Comparison of ENCODE assay signal across 1 fruit fly cellular context in the genomic region with DNA sequence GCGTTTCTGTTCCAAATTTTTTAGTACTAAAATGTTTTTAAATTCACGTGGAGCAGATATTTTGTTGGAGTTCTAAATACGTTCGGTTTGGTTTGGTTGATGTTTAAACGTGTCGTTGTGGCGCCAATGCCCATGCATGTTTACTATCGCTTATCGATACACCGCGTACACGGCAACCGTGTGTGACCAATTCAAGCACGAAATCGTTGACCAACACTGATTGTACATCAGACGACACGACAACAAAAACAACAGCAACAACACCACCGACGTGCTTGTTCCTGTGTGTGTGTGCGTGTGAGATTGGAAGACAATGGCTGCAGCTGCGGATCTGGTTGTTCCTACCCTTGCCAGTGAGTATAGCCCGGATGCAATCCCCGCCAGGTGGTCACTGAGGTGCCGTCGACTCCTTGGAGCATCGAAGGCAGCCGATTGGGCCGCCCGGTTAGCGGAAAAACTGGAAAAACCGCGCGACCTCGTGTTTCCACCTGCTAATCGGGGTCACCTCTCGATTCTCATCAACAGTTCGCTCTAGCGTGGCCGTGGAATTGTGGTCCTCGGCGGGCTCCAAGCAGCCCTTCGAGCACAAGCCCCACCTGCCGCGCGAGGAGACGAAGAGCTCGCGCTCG.
A peak's percentile ranks its signal among the peaks of the same experiment; 100 is the strongest.
TF ChIP-seq lines count a peak whose summit lies in the region.

A gene (plus strand): TSS at position 16 of the 629 bp plus-strand sequence.

TF ChIP-seq in whole organism, embryonic, 481 proteins besides CTCF, POLR2A, EP300 and RAD21 (continued from another document and continues in another):
- TF ChIP-seq CG34376 (GFP tag; optimal IDR thresholded peaks at IDR 0.05; lab: Kevin White, UChicago) (peak; percentile 51), CG17186 (GFP tag; optimal IDR thresholded peaks at IDR 0.05; lab: Kevin White, UChicago) (peak; percentile 87), ssp (GFP tag; IDR thresholded peaks at IDR 0.05; lab: Robert Waterston, UW) (no peak), CG16863 (GFP tag; optimal IDR thresholded peaks at IDR 0.05; lab: Kevin White, UChicago) (peak; percentile 34), CG17361 (GFP tag; IDR thresholded peaks at IDR 0.05; lab: Robert Waterston, UW) (peak; percentile 9; the same call in 1 of the 3 replicates), luna (GFP tag; optimal IDR thresholded peaks at IDR 0.05; lab: Kevin White, UChicago) (peak; percentile 36), CG1024 (GFP tag; IDR thresholded peaks at IDR 0.05; lab: Robert Waterston, UW) (0 out of 2 replicates have a peak, but pooled peaks have one; percentile 29), klu (GFP tag; IDR thresholded peaks at IDR 0.05; lab: Robert Waterston, UW) (no peak), CG15601 (tag; optimal IDR thresholded peaks at IDR 0.05; lab: Kevin White, UChicago) (peak; percentile 55), shn (GFP tag; optimal IDR thresholded peaks at IDR 0.05; lab: Kevin White, UChicago) (peak; percentile 53), zen (tag; optimal IDR thresholded peaks at IDR 0.05; lab: Kevin White, UChicago) (peak; percentile 42), Stat92E (GFP tag; optimal IDR thresholded peaks at IDR 0.05; lab: Kevin White, UChicago) (no peak), CG9727 (GFP tag; optimal IDR thresholded peaks at IDR 0.05; lab: Kevin White, UChicago) (peak; percentile 7), emc (GFP tag; optimal IDR thresholded peaks at IDR 0.05; lab: Kevin White, UChicago) (no peak), CG31441 (GFP tag; IDR thresholded peaks at IDR 0.05; lab: Robert Waterston, UW) (peak; percentile 24; the same call in 1 of the 2 replicates), dpn (GFP tag; optimal IDR thresholded peaks at IDR 0.05; lab: Kevin White, UChicago) (peak; percentile 73 to 78), Kr (GFP tag; optimal IDR thresholded peaks at IDR 0.05; lab: Kevin White, UChicago) (no peak), seq (GFP tag; IDR thresholded peaks at IDR 0.05; lab: Robert Waterston, UW) (no peak; the same call in 1 of the 2 replicates), prd (optimal IDR thresholded peaks at IDR 0.05; lab: Kevin White, UChicago) (no peak), prd (GFP tag; IDR thresholded peaks at IDR 0.05; lab: Robert Waterston, UW) (peak; percentile 72; the same call in 2 of the 3 replicates), p53 (GFP tag; optimal IDR thresholded peaks at IDR 0.05; lab: Kevin White, UChicago) (peak; percentile 92), gsb (GFP tag; IDR thresholded peaks at IDR 0.05; lab: Robert Waterston, UW) (peak; percentile 39; the same call in 1 of the 2 replicates), HmgZ (tag; optimal IDR thresholded peaks at IDR 0.05; lab: Kevin White, UChicago) (peak; percentile 94), cg (GFP tag; optimal IDR thresholded peaks at IDR 0.05; lab: Kevin White, UChicago) (peak; percentile 94), CG2129 (GFP tag; IDR thresholded peaks at IDR 0.05; lab: Robert Waterston, UW; ENCODE audit: partially characterized antibody) (0 out of 2 replicates have a peak, but pooled peaks have one; percentile 12), gfzf (GFP tag; optimal IDR thresholded peaks at IDR 0.05; lab: Kevin White, UChicago) (peak; percentile 51), ems (GFP tag; optimal IDR thresholded peaks at IDR 0.05; lab: Kevin White, UChicago) (peak; percentile 62), CG12942 (GFP tag; optimal IDR thresholded peaks at IDR 0.05; lab: Kevin White, UChicago) (peak; percentile 31), NK7.1 (GFP tag; optimal IDR thresholded peaks at IDR 0.05; lab: Kevin White, UChicago) (peak; percentile 4), MESR4 (GFP tag; optimal IDR thresholded peaks at IDR 0.05; lab: Kevin White, UChicago) (peak; percentile 99), CrebB (tag; optimal IDR thresholded peaks at IDR 0.05; lab: Kevin White, UChicago) (peak; percentile 83), CG4820 (GFP tag; optimal IDR thresholded peaks at IDR 0.05; lab: Kevin White, UChicago) (peak; percentile 20), ase (GFP tag; IDR thresholded peaks at IDR 0.05; lab: Robert Waterston, UW) (no peak), tll (GFP tag; optimal IDR thresholded peaks at IDR 0.05; lab: Kevin White, UChicago) (no peak), sens-2 (GFP tag; IDR thresholded peaks at IDR 0.05; lab: Robert Waterston, UW) (no peak), Vsx1 (GFP tag; optimal IDR thresholded peaks at IDR 0.05; lab: Kevin White, UChicago) (no peak), oc (tag; optimal IDR thresholded peaks at IDR 0.05; lab: Kevin White, UChicago) (no peak), CG33213 (GFP tag; optimal IDR thresholded peaks at IDR 0.05; lab: Kevin White, UChicago) (peak; percentile 85), Abd-B (GFP tag; optimal IDR thresholded peaks at IDR 0.05; lab: Kevin White, UChicago) (no peak), dmrt11E (tag; optimal IDR thresholded peaks at IDR 0.05; lab: Kevin White, UChicago) (peak; percentile 49), CG7963 (GFP tag; IDR thresholded peaks at IDR 0.05; lab: Robert Waterston, UW; ENCODE audit: partially characterized antibody) (peak; percentile 74), esg (GFP tag; conservative IDR thresholded peaks at IDR 0.05; lab: Robert Waterston, UW) (no peak), vvl (GFP tag; IDR thresholded peaks at IDR 0.05; lab: Robert Waterston, UW) (peak; percentile 80), Optix (GFP tag; IDR thresholded peaks at IDR 0.05; lab: Robert Waterston, UW) (peak; percentile 40; the same call in 1 of the 3 replicates), Ptx1 (GFP tag; IDR thresholded peaks at IDR 0.05; lab: Robert Waterston, UW) (peak; percentile 45; the same call in 1 of the 2 replicates), salm (tag; optimal IDR thresholded peaks at IDR 0.05; lab: Kevin White, UChicago) (peak; percentile 1), chif (GFP tag; optimal IDR thresholded peaks at IDR 0.05; lab: Kevin White, UChicago) (peak; percentile 42 to 64), CG4854 (GFP tag; optimal IDR thresholded peaks at IDR 0.05; lab: Kevin White, UChicago) (peak; percentile 36), dati (GFP tag; IDR thresholded peaks at IDR 0.05; lab: Robert Waterston, UW) (no peak), CG30403 (GFP tag; optimal IDR thresholded peaks at IDR 0.05; lab: Kevin White, UChicago) (peak; percentile 56), dmrt99B (tag; optimal IDR thresholded peaks at IDR 0.05; lab: Kevin White, UChicago) (no peak), Hr78 (GFP tag; optimal IDR thresholded peaks at IDR 0.05; lab: Kevin White, UChicago) (peak in 1 of 2 experiments; percentile 76), Meics (GFP tag; optimal IDR thresholded peaks at IDR 0.05; lab: Kevin White, UChicago) (peak; percentile 36), gcm2 (GFP tag; optimal IDR thresholded peaks at IDR 0.05; lab: Kevin White, UChicago) (peak; percentile 51), CG10979 (tag; optimal IDR thresholded peaks at IDR 0.05; lab: Kevin White, UChicago) (peak; percentile 44), CG1647 (GFP tag; optimal IDR thresholded peaks at IDR 0.05; lab: Kevin White, UChicago) (peak; percentile 38), CoRest (tag; optimal IDR thresholded peaks at IDR 0.05; lab: Kevin White, UChicago) (peak; percentile 38), tna (GFP tag; IDR thresholded peaks at IDR 0.05; lab: Robert Waterston, UW; ENCODE audit: partially characterized antibody) (peak; percentile 70), trh (GFP tag; optimal IDR thresholded peaks at IDR 0.05; lab: Kevin White, UChicago) (no peak), CG10431 (GFP tag; optimal IDR thresholded peaks at IDR 0.05; lab: Kevin White, UChicago) (no peak), CG4360 (GFP tag; IDR thresholded peaks at IDR 0.05; lab: Robert Waterston, UW) (peak; percentile 97), CG17359 (tag; optimal IDR thresholded peaks at IDR 0.05; lab: Kevin White, UChicago) (peak; percentile 44), Neu2 (GFP tag; optimal IDR thresholded peaks at IDR 0.05; lab: Kevin White, UChicago; ENCODE audit: borderline replicate concordance) (no peak), Hr3 (GFP tag; optimal IDR thresholded peaks at IDR 0.05; lab: Kevin White, UChicago) (peak; percentile 50), sc (optimal IDR thresholded peaks at IDR 0.05; lab: Kevin White, UChicago) (no peak), sc (GFP tag; optimal IDR thresholded peaks at IDR 0.05; lab: Kevin White, UChicago) (no peak), sqz (GFP tag; optimal IDR thresholded peaks at IDR 0.05; lab: Kevin White, UChicago) (no peak), CG6689 (GFP tag; IDR thresholded peaks at IDR 0.05; lab: Robert Waterston, UW) (0 out of 2 replicates have a peak, but pooled peaks have one; percentile 37), Opbp (GFP tag; IDR thresholded peaks at IDR 0.05; lab: Robert Waterston, UW; ENCODE audit: partially characterized antibody) (peak; percentile 88), CG3065 (GFP tag; optimal IDR thresholded peaks at IDR 0.05; lab: Kevin White, UChicago) (peak; percentile 2), jumu (GFP tag; optimal IDR thresholded peaks at IDR 0.05; lab: Kevin White, UChicago) (peak; percentile 66), CG3407 (GFP tag; optimal IDR thresholded peaks at IDR 0.05; lab: Kevin White, UChicago) (no peak), sna (GFP tag; IDR thresholded peaks at IDR 0.05; lab: Robert Waterston, UW; ENCODE audit: partially characterized antibody) (peak; percentile 62), chinmo (GFP tag; IDR thresholded peaks at IDR 0.05; lab: Robert Waterston, UW; ENCODE audit: partially characterized antibody) (peak; percentile 84; the same call in 3 of the 4 replicates), fd3F (GFP tag; optimal IDR thresholded peaks at IDR 0.05; lab: Kevin White, UChicago) (peak; percentile 0), Bgb (GFP tag; IDR thresholded peaks at IDR 0.05; lab: Robert Waterston, UW; ENCODE audit: partially characterized antibody) (peak; percentile 92), E2f1 (GFP tag; IDR thresholded peaks at IDR 0.05; lab: Robert Waterston, UW) (peak; percentile 33; the same call in 1 of the 2 replicates), NC2α (GFP tag; optimal IDR thresholded peaks at IDR 0.05; lab: Kevin White, UChicago) (no peak), Xrp1 (GFP tag; IDR thresholded peaks at IDR 0.05; lab: Robert Waterston, UW) (peak; percentile 71), D19B (GFP tag; optimal IDR thresholded peaks at IDR 0.05; lab: Kevin White, UChicago) (no peak), wdn (GFP tag; IDR thresholded peaks at IDR 0.05; lab: Robert Waterston, UW) (no peak), crp (GFP tag; optimal IDR thresholded peaks at IDR 0.05; lab: Kevin White, UChicago) (peak in 1 of 2 experiments; percentile 66), unpg (GFP tag; optimal IDR thresholded peaks at IDR 0.05; lab: Kevin White, UChicago) (peak; percentile 45), CG13123 (GFP tag; optimal IDR thresholded peaks at IDR 0.05; lab: Kevin White, UChicago) (no peak), CG4404 (GFP tag; IDR thresholded peaks at IDR 0.05; lab: Robert Waterston, UW) (no peak), CG9609 (GFP tag; optimal IDR thresholded peaks at IDR 0.05; lab: Kevin White, UChicago) (peak; percentile 63), bab2 (GFP tag; optimal IDR thresholded peaks at IDR 0.05; lab: Kevin White, UChicago) (peak; percentile 57), CG1602 (GFP tag; optimal IDR thresholded peaks at IDR 0.05; lab: Kevin White, UChicago) (peak; percentile 30), CG2116 (GFP tag; optimal IDR thresholded peaks at IDR 0.05; lab: Kevin White, UChicago) (peak; percentile 100), hth (optimal IDR thresholded peaks at IDR 0.05; lab: Kevin White, UChicago) (no peak), phol (tag; optimal IDR thresholded peaks at IDR 0.05; lab: Kevin White, UChicago) (peak; percentile 78), lab (GFP tag; optimal IDR thresholded peaks at IDR 0.05; lab: Kevin White, UChicago) (no peak), fu2 (GFP tag; optimal IDR thresholded peaks at IDR 0.05; lab: Kevin White, UChicago) (peak; percentile 79), nmo (GFP tag; optimal IDR thresholded peaks at IDR 0.05; lab: Kevin White, UChicago) (peak; percentile 69), CG10267 (tag; optimal IDR thresholded peaks at IDR 0.05; lab: Kevin White, UChicago) (peak; percentile 100), sd (tag; optimal IDR thresholded peaks at IDR 0.05; lab: Kevin White, UChicago) (no peak), Dek (tag; optimal IDR thresholded peaks at IDR 0.05; lab: Kevin White, UChicago) (no peak), CG3838 (GFP tag; optimal IDR thresholded peaks at IDR 0.05; lab: Kevin White, UChicago) (no peak), CG15269 (tag; optimal IDR thresholded peaks at IDR 0.05; lab: Kevin White, UChicago) (peak; percentile 10), CG2889 (GFP tag; IDR thresholded peaks at IDR 0.05; lab: Robert Waterston, UW) (no peak), Mad (GFP tag; optimal IDR thresholded peaks at IDR 0.05; lab: Kevin White, UChicago) (peak; percentile 73), CG32532 (GFP tag; IDR thresholded peaks at IDR 0.05; lab: Robert Waterston, UW) (peak; percentile 70), Dp (GFP tag; optimal IDR thresholded peaks at IDR 0.05; lab: Kevin White, UChicago) (peak; percentile 99), sob (GFP tag; IDR thresholded peaks at IDR 0.05; lab: Robert Waterston, UW) (peak; percentile 89), CG6765 (GFP tag; optimal IDR thresholded peaks at IDR 0.05; lab: Kevin White, UChicago) (peak; percentile 27), grau (tag; optimal IDR thresholded peaks at IDR 0.05; lab: Kevin White, UChicago) (peak; percentile 61), tin (GFP tag; optimal IDR thresholded peaks at IDR 0.05; lab: Kevin White, UChicago) (peak; percentile 73), Doc3 (GFP tag; IDR thresholded peaks at IDR 0.05; lab: Robert Waterston, UW; ENCODE audit: partially characterized antibody) (peak; percentile 59; the same call in 2 of the 3 replicates), Eip74EF (GFP tag; optimal IDR thresholded peaks at IDR 0.05; lab: Kevin White, UChicago) (peak in 1 of 2 experiments; percentile 8), GATAe (GFP tag; conservative IDR thresholded peaks at IDR 0.05; lab: Robert Waterston, UW) (no peak), psq (GFP tag; optimal IDR thresholded peaks at IDR 0.05; lab: Kevin White, UChicago) (no peak), CG11085 (GFP tag; IDR thresholded peaks at IDR 0.05; lab: Robert Waterston, UW) (no peak), ara (GFP tag; IDR thresholded peaks at IDR 0.05; lab: Robert Waterston, UW) (peak; percentile 13; the same call in 1 of the 2 replicates), CG31224 (GFP tag; IDR thresholded peaks at IDR 0.05; lab: Robert Waterston, UW) (peak; percentile 49; the same call in 1 of the 2 replicates), HLH3B (GFP tag; IDR thresholded peaks at IDR 0.05; lab: Robert Waterston, UW) (peak; percentile 51), CG3726 (GFP tag; IDR thresholded peaks at IDR 0.05; lab: Robert Waterston, UW) (no peak), maf-S (GFP tag; optimal IDR thresholded peaks at IDR 0.05; lab: Kevin White, UChicago) (peak; percentile 76), ci (GFP tag; IDR thresholded peaks at IDR 0.05; lab: Robert Waterston, UW) (peak; percentile 84), zfh1 (GFP tag; IDR thresholded peaks at IDR 0.05; lab: Robert Waterston, UW) (peak; percentile 69; the same call in 1 of the 3 replicates), slou (GFP tag; optimal IDR thresholded peaks at IDR 0.05; lab: Kevin White, UChicago) (no peak), CG13296 (GFP tag; optimal IDR thresholded peaks at IDR 0.05; lab: Kevin White, UChicago) (peak; percentile 51)
